Fruit fly (Drosophila melanogaster) whole organism, embryonic: Measurements from ENCODE around the gene CG10300.

Experiments used
- Abd-B ChIP-seq: fragments of 200-800 bp; sonication (Bioruptor generic); optimal IDR thresholded peaks from 2 replicates; lab custom pipeline; 2018; ENCODE audit warnings: missing biosample characterization, mild to moderate bottlenecking, missing genetic modification characterization, moderate library complexity
- C15 ChIP-seq: fragments of 200-800 bp; sonication (Bioruptor generic); IDR thresholded peaks from 3 replicates; pipeline ENCODE4 v1.3.6; 2022; ENCODE audit warnings: missing biosample characterization, missing genetic modification characterization
- CG12071 ChIP-seq: fragments of 200-800 bp; sonication (Bioruptor generic); optimal IDR thresholded peaks from 3 replicates; lab custom pipeline; 2018; ENCODE audit warnings: missing biosample characterization, mild to moderate bottlenecking, missing genetic modification characterization
- CG12104 ChIP-seq: fragments of 200-800 bp; sonication (Bioruptor generic); optimal IDR thresholded peaks from 3 replicates; lab custom pipeline; 2016; ENCODE audit warnings: missing biosample characterization, missing genetic modification characterization
- CG12219 ChIP-seq: fragments of 200-800 bp; sonication (Bioruptor generic); optimal IDR thresholded peaks from 3 replicates; lab custom pipeline; 2018; ENCODE audit warnings: missing biosample characterization, mild to moderate bottlenecking, missing genetic modification characterization
- CG13287 ChIP-seq: fragments of 200-800 bp; sonication (Bioruptor generic); IDR thresholded peaks from 2 replicates; pipeline ENCODE4 v1.3.6; 2022; ENCODE audit warnings: missing biosample characterization, missing genetic modification characterization; ENCODE audit not compliant: partially characterized antibody
- CG13296 ChIP-seq: fragments of 200-800 bp; sonication (Bioruptor generic); optimal IDR thresholded peaks from 3 replicates; lab custom pipeline; 2018; ENCODE audit warnings: missing biosample characterization, mild to moderate bottlenecking, missing genetic modification characterization
- CG13424 ChIP-seq: fragments of 200-800 bp; sonication (Bioruptor generic); optimal IDR thresholded peaks from 2 replicates; lab custom pipeline; 2019; ENCODE audit warnings: missing biosample characterization, mild to moderate bottlenecking, missing genetic modification characterization, moderate library complexity
- CG14710 ChIP-seq: fragments of 200-800 bp; sonication (Bioruptor generic); optimal IDR thresholded peaks from 3 replicates; lab custom pipeline; 2019; ENCODE audit warnings: missing biosample characterization, mild to moderate bottlenecking, missing genetic modification characterization, moderate library complexity
- CG1529 ChIP-seq: fragments of 200-800 bp; sonication (Bioruptor generic); optimal IDR thresholded peaks from 3 replicates; lab custom pipeline; 2018; ENCODE audit warnings: missing biosample characterization, missing genetic modification characterization
- CG1647 ChIP-seq: fragments of 200-800 bp; sonication (Bioruptor generic); optimal IDR thresholded peaks from 3 replicates; lab custom pipeline; 2016; ENCODE audit warnings: missing biosample characterization, missing genetic modification characterization
- CG16815 ChIP-seq: fragments of 200-800 bp; sonication (Bioruptor generic); optimal IDR thresholded peaks from 3 replicates; lab custom pipeline; 2017; ENCODE audit warnings: missing biosample characterization, mild to moderate bottlenecking, missing genetic modification characterization
- CG17829 ChIP-seq: fragments of 200-800 bp; optimal IDR thresholded peaks from 2 replicates; lab custom pipeline; 2019; ENCODE audit warnings: missing biosample characterization, mild to moderate bottlenecking, missing genetic modification characterization, moderate library complexity
- CG18262 ChIP-seq: fragments of 200-800 bp; optimal IDR thresholded peaks from 3 replicates; lab custom pipeline; 2019; ENCODE audit warnings: missing biosample characterization, mild to moderate bottlenecking, missing genetic modification characterization, moderate library complexity
- CG2129 ChIP-seq: fragments of 200-800 bp; sonication (Bioruptor generic); IDR thresholded peaks from 2 replicates; pipeline ENCODE4 v1.3.6; 2022; ENCODE audit warnings: missing biosample characterization, missing genetic modification characterization; ENCODE audit not compliant: partially characterized antibody
- CG2712 ChIP-seq: fragments of 200-800 bp; optimal IDR thresholded peaks from 3 replicates; lab custom pipeline; 2019; ENCODE audit warnings: missing biosample characterization, mild to moderate bottlenecking, missing genetic modification characterization, moderate library complexity
- CG31365 ChIP-seq: fragments of 200-800 bp; sonication (Bioruptor generic); optimal IDR thresholded peaks from 2 replicates; lab custom pipeline; 2018; ENCODE audit warnings: missing biosample characterization, mild to moderate bottlenecking, missing genetic modification characterization
- CG32767 ChIP-seq: fragments of 200-800 bp; sonication (Bioruptor generic); IDR thresholded peaks from 2 replicates; pipeline ENCODE4 v1.3.6; 2022; ENCODE audit warnings: missing biosample characterization, missing genetic modification characterization
- CG34224 ChIP-seq: fragments of 200-800 bp; sonication (Bioruptor generic); IDR thresholded peaks from 3 replicates; pipeline ENCODE4 v1.3.6; 2022; ENCODE audit warnings: missing biosample characterization, missing genetic modification characterization; ENCODE audit not compliant: partially characterized antibody
- CG34376 ChIP-seq: fragments of 200-800 bp; sonication (Bioruptor generic); optimal IDR thresholded peaks from 2 replicates; lab custom pipeline; 2018; ENCODE audit warnings: missing biosample characterization, mild to moderate bottlenecking, missing genetic modification characterization
- CG4854 ChIP-seq: fragments of 200-800 bp; sonication (Bioruptor generic); optimal IDR thresholded peaks from 2 replicates; lab custom pipeline; 2016; ENCODE audit warnings: missing biosample characterization, missing genetic modification characterization, inconsistent platforms
- CG6654 ChIP-seq: fragments of 200-800 bp; sonication (Bioruptor generic); optimal IDR thresholded peaks from 2 replicates; lab custom pipeline; 2017; ENCODE audit warnings: missing biosample characterization, mild to moderate bottlenecking, missing genetic modification characterization
- CG8281 ChIP-seq: fragments of 200-800 bp; sonication (Bioruptor generic); optimal IDR thresholded peaks from 2 replicates; lab custom pipeline; 2018; ENCODE audit warnings: missing biosample characterization, mild to moderate bottlenecking, missing genetic modification characterization, moderate library complexity
- Doc2 ChIP-seq: fragments of 200-800 bp; sonication (Bioruptor generic); IDR thresholded peaks from 2 replicates; pipeline ENCODE4 v1.3.6; 2022; ENCODE audit warnings: missing biosample characterization, missing genetic modification characterization
- Dp ChIP-seq: fragments of 200-800 bp; sonication (Bioruptor generic); optimal IDR thresholded peaks from 2 replicates; lab custom pipeline; 2018; ENCODE audit warnings: missing biosample characterization, mild to moderate bottlenecking, missing genetic modification characterization, moderate library complexity
- HLH54F ChIP-seq: fragments of 200-800 bp; sonication (Bioruptor generic); optimal IDR thresholded peaks from 3 replicates; lab custom pipeline; 2016; ENCODE audit warnings: missing biosample characterization, missing genetic modification characterization
- Hey ChIP-seq: fragments of 200-800 bp; sonication (Bioruptor generic); optimal IDR thresholded peaks from 3 replicates; lab custom pipeline; 2018; ENCODE audit warnings: missing biosample characterization, mild to moderate bottlenecking, missing genetic modification characterization
- Hr51 ChIP-seq, 2 experiments: fragments of 200-800 bp; sonication (Bioruptor generic); optimal IDR thresholded peaks; 2 replicates in 1 of 2; 3 replicates in 1 of 2; lab custom pipeline; 2016 to 2018; ENCODE audit warnings: missing biosample characterization in 2 of 2, missing genetic modification characterization in 2 of 2, mild to moderate bottlenecking in 1 of 2, moderate library complexity in 1 of 2
- Mad ChIP-seq: fragments of 200-800 bp; sonication (Bioruptor generic); optimal IDR thresholded peaks from 2 replicates; lab custom pipeline; 2016; ENCODE audit warnings: missing biosample characterization, missing genetic modification characterization
- Myb ChIP-seq: fragments of 200-800 bp; sonication (Bioruptor generic); optimal IDR thresholded peaks from 2 replicates; lab custom pipeline; 2016; ENCODE audit warnings: missing biosample characterization, missing genetic modification characterization
- Nf-YC ChIP-seq: fragments of 200-800 bp; optimal IDR thresholded peaks from 3 replicates; lab custom pipeline; 2019; ENCODE audit warnings: missing biosample characterization, mild to moderate bottlenecking, missing genetic modification characterization, moderate library complexity
- PHDP ChIP-seq: fragments of 200-800 bp; sonication (Bioruptor generic); optimal IDR thresholded peaks from 3 replicates; lab custom pipeline; 2018; ENCODE audit warnings: missing biosample characterization, mild to moderate bottlenecking, missing genetic modification characterization, moderate library complexity
- Tbp ChIP-seq: fragments of >200 bp; optimal IDR thresholded peaks from 2 replicates; lab custom pipeline; 2018; ENCODE audit warnings: missing biosample characterization, missing genetic modification characterization
- bsh ChIP-seq, 2 experiments: fragments of 200-800 bp; sonication (Bioruptor generic); optimal IDR thresholded peaks; 2 replicates each; lab custom pipeline; 2017 to 2018; ENCODE audit warnings: mild to moderate bottlenecking in 2 of 2, missing biosample characterization in 2 of 2, missing genetic modification characterization in 2 of 2, moderate library complexity in 1 of 2
- dan ChIP-seq: fragments of 200-800 bp; sonication (Bioruptor generic); IDR thresholded peaks from 2 replicates; pipeline ENCODE4 v1.3.6; 2022; ENCODE audit warnings: missing biosample characterization, missing genetic modification characterization
- dati ChIP-seq: fragments of 200-800 bp; sonication (Bioruptor generic); IDR thresholded peaks from 2 replicates; pipeline ENCODE4 v1.3.6; 2022; ENCODE audit warnings: missing biosample characterization, missing genetic modification characterization
- fru ChIP-seq: fragments of >200 bp; optimal IDR thresholded peaks from 2 replicates; lab custom pipeline; 2017
- ftz-f1 ChIP-seq: fragments of 200-800 bp; sonication (Bioruptor generic); optimal IDR thresholded peaks from 2 replicates; lab custom pipeline; 2016; ENCODE audit warnings: missing biosample characterization, missing genetic modification characterization
- gfzf ChIP-seq: fragments of 200-800 bp; sonication (Bioruptor generic); optimal IDR thresholded peaks from 2 replicates; lab custom pipeline; 2016; ENCODE audit warnings: missing biosample characterization, mild to moderate bottlenecking, missing genetic modification characterization, moderate library complexity
- insv ChIP-seq, 2 experiments: fragments of 200-800 bp; sonication (Bioruptor generic); optimal IDR thresholded peaks; 3 replicates each; lab custom pipeline; 2016 to 2018; ENCODE audit warnings: missing biosample characterization in 2 of 2, missing genetic modification characterization in 2 of 2
- inv ChIP-seq: fragments of 200-800 bp; sonication (Bioruptor generic); IDR thresholded peaks from 2 replicates; pipeline ENCODE4 v1.3.6; 2022; ENCODE audit warnings: missing biosample characterization, missing genetic modification characterization; ENCODE audit not compliant: partially characterized antibody
- lbe ChIP-seq: fragments of 200-800 bp; sonication (Bioruptor generic); optimal IDR thresholded peaks from 2 replicates; lab custom pipeline; 2016; ENCODE audit warnings: missing biosample characterization, mild to moderate bottlenecking, missing genetic modification characterization
- mirr ChIP-seq: fragments of 200-800 bp; sonication (Bioruptor generic); optimal IDR thresholded peaks from 3 replicates; lab custom pipeline; 2018; ENCODE audit warnings: missing biosample characterization, mild to moderate bottlenecking, missing genetic modification characterization
- p53 ChIP-seq: fragments of 200-800 bp; sonication (Bioruptor generic); optimal IDR thresholded peaks from 2 replicates; lab custom pipeline; 2016; ENCODE audit warnings: missing biosample characterization, missing genetic modification characterization
- ro ChIP-seq: fragments of 200-800 bp; sonication (Bioruptor generic); IDR thresholded peaks from 2 replicates; pipeline ENCODE4 v1.3.6; 2022; ENCODE audit warnings: missing biosample characterization, missing genetic modification characterization
- sim ChIP-seq: fragments of 200-800 bp; sonication (Bioruptor generic); IDR thresholded peaks from 2 replicates; pipeline ENCODE4 v1.3.6; 2022; ENCODE audit warnings: missing biosample characterization, missing genetic modification characterization
- sisA ChIP-seq: fragments of 200-800 bp; sonication (Bioruptor generic); IDR thresholded peaks from 2 replicates; pipeline ENCODE4 v1.3.6; 2022; ENCODE audit warnings: missing biosample characterization, missing genetic modification characterization
- slou ChIP-seq: fragments of 200-800 bp; sonication (Bioruptor generic); optimal IDR thresholded peaks from 3 replicates; lab custom pipeline; 2016; ENCODE audit warnings: missing biosample characterization, missing genetic modification characterization
- tio ChIP-seq: fragments of 200-800 bp; sonication (Bioruptor generic); optimal IDR thresholded peaks from 2 replicates; lab custom pipeline; 2017; ENCODE audit warnings: missing biosample characterization, missing genetic modification characterization, inconsistent platforms
- toy ChIP-seq: fragments of 200-800 bp; sonication (Bioruptor generic); IDR thresholded peaks from 2 replicates; pipeline ENCODE4 v1.3.6; 2022; ENCODE audit warnings: missing biosample characterization, missing genetic modification characterization

CG10300 gene

DNA sequence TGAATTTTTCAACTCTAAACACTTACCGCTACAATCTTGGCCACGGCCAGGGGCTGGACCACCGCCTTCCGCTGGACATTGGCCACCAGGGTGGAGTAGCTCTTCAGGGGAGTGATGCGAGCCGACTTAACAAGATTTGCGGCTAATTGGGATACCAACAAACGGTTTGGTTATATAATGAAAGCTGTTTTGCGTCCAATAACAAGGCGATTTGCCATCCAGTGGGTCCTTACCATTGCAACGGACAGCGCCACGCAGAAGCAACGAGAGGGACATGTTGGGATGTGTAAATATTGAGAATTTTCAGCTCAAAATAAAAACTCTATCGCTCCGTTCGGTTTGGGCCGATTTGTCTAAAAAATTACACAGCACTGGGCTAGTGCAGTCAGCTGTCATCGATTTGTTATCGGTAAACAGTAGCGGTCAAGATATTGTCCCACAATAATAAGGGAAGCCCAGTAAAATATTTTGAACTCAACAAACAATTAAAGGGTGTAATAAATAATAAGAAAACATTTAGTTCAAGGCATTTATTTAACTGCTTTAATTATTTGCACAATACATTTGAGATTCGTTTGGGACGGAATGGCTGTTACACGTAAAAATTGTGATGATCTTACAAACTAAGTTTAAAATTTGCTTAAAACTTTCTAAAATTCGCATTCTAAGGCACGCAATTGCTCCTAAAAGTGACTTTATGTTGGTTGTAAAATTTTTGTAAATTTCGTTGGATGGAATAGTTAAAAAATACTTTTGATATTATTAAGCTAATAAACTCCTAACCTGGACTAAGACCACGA lies 49.1 kb downstream of the CG10300 start, which contains the start of gene SdhD (continued):
- TF ChIP-seq fru (lab: Kevin White, UChicago) (no peak), Dp (GFP tag; lab: Kevin White, UChicago) (peak; percentile 29), PHDP (peak; percentile 22), C15 (GFP tag; lab: Robert Waterston, UW) (no peak), CG1529 (GFP tag; lab: Kevin White, UChicago) (no peak), CG4854 (no peak), CG12104 (GFP tag; lab: Kevin White, UChicago) (no peak), dati (GFP tag; lab: Robert Waterston, UW) (no peak), p53 (GFP tag; lab: Kevin White, UChicago) (no peak), CG34376 (no peak), mirr (no peak), Hey (tag; lab: Kevin White, UChicago) (no peak), CG32767 (GFP tag; lab: Robert Waterston, UW) (no peak), Tbp (GFP tag; lab: Kevin White, UChicago) (no peak), Doc2 (no peak), inv (GFP tag; lab: Robert Waterston, UW) (no peak), CG13287 (peak; percentile 72), CG31365 (tag; lab: Kevin White, UChicago) (no peak), dan (no peak), HLH54F (no peak), bsh (GFP tag; optimal IDR thresholded peaks at IDR 0.05; lab: Kevin White, UChicago) (no peak), toy (GFP tag; lab: Robert Waterston, UW) (no peak), CG12071 (no peak), Mad (GFP tag; lab: Kevin White, UChicago) (peak; percentile 1), CG17829 (peak; percentile 9), CG6654 (GFP tag; lab: Kevin White, UChicago) (no peak), CG14710 (tag; lab: Kevin White, UChicago) (peak; percentile 16), Nf-YC (tag; lab: Kevin White, UChicago) (no peak), ftz-f1 (GFP tag; lab: Kevin White, UChicago) (no peak), ro (GFP tag; lab: Robert Waterston, UW) (no peak), CG13296 (GFP tag; lab: Kevin White, UChicago) (peak; percentile 15), Abd-B (no peak), Hr51 (GFP tag; optimal IDR thresholded peaks at IDR 0.05; lab: Kevin White, UChicago) (no peak), CG16815 (GFP tag; lab: Kevin White, UChicago) (no peak), CG13424 (tag; lab: Kevin White, UChicago) (no peak), sim (GFP tag; lab: Robert Waterston, UW) (no peak), CG1647 (GFP tag; lab: Kevin White, UChicago) (no peak), CG8281 (no peak), Myb (GFP tag; lab: Kevin White, UChicago) (peak; percentile 53), gfzf (GFP tag; lab: Kevin White, UChicago) (peak; percentile 10), CG2712 (tag; lab: Kevin White, UChicago) (peak; percentile 24), CG18262 (tag; lab: Kevin White, UChicago) (no peak), slou (GFP tag; lab: Kevin White, UChicago) (no peak), CG12219 (GFP tag; lab: Kevin White, UChicago) (no peak), insv (GFP tag; optimal IDR thresholded peaks at IDR 0.05; lab: Kevin White, UChicago) (no peak), lbe (peak; percentile 38), sisA (GFP tag; lab: Robert Waterston, UW) (no peak), CG2129 (GFP tag; lab: Robert Waterston, UW) (no peak), CG34224 (peak; percentile 63; the same call in 2 of the 3 replicates), tio (no peak)
